Worm (Caenorhabditis elegans): ENCODE measurements around the gene F46G10.1.

ce11 chrX:13356469-13356868 lies 44.9 kb upstream of the F46G10.1 start:
- TF ChIP-seq ztf-4 (tag; optimal IDR thresholded peaks at IDR 0.05) (no peak), dpl-1 (GFP tag; optimal IDR thresholded peaks at IDR 0.05) (no peak), tlp-1 (tag; optimal IDR thresholded peaks at IDR 0.05) (no peak), unc-62 (GFP tag; optimal IDR thresholded peaks at IDR 0.05) (no peak), ces-1 (GFP tag; optimal IDR thresholded peaks at IDR 0.05) (no peak), nhr-77 (tag; optimal IDR thresholded peaks at IDR 0.05) (peak; percentile 38), efl-1 (optimal IDR thresholded peaks at IDR 0.05) (peak in 1 of 2 experiments; percentile 10), efl-1 (GFP tag; optimal IDR thresholded peaks at IDR 0.05 in 1 of 2) (no peak), unc-86 (tag; optimal IDR thresholded peaks at IDR 0.05) (no peak), nhr-20 (tag; optimal IDR thresholded peaks at IDR 0.05) (peak; percentile 95), C34B4.2 (tag; optimal IDR thresholded peaks at IDR 0.05) (no peak), snpc-4 (tag; optimal IDR thresholded peaks at IDR 0.05) (no peak), elt-2 (tag; optimal IDR thresholded peaks at IDR 0.05) (peak; percentile 77), nhr-12 (tag; optimal IDR thresholded peaks at IDR 0.05) (no peak), lin-35 (GFP tag; optimal IDR thresholded peaks at IDR 0.05) (peak in 1 of 2 experiments; percentile 79)
